Worm (Caenorhabditis elegans): ENCODE measurements around the gene F02A9.7.

ce11 chrIII:9084329-9084728 is 8.9 kb upstream of the F02A9.7 start:
- no peak for TF ChIP-seq F49E8.2 (tag; optimal IDR thresholded peaks at IDR 0.05; ENCODE audit: insufficient read depth)
- no peak for TF ChIP-seq snpc-1.3 (tag; optimal IDR thresholded peaks at IDR 0.05; ENCODE audit: insufficient read depth)
- TF ChIP-seq snpc-4 (GFP tag; optimal IDR thresholded peaks at IDR 0.05) = no peak
- no peak for TF ChIP-seq snpc-4 (tag; optimal IDR thresholded peaks at IDR 0.05)
- TF ChIP-seq repo-1 (tag; optimal IDR thresholded peaks at IDR 0.05) = no peak
- TF ChIP-seq pbrm-1 (GFP tag; IDR thresholded peaks at IDR 0.05) = no peak
- TF ChIP-seq unc-62 (GFP tag; optimal IDR thresholded peaks at IDR 0.05) = no peak
- no peak for TF ChIP-seq ets-4 (GFP tag; optimal IDR thresholded peaks at IDR 0.05)
- no peak for TF ChIP-seq sea-2 (GFP tag; IDR thresholded peaks at IDR 0.05)
- TF ChIP-seq rec-8 (tag; optimal IDR thresholded peaks at IDR 0.05) = no peak
- no peak for TF ChIP-seq tbx-9 (tag; optimal IDR thresholded peaks at IDR 0.05; ENCODE audit: borderline replicate concordance)

All from whole organism, young adult.